Fruit fly (Drosophila melanogaster): ENCODE data around the gene Svip.

Gene Svip

DNA sequence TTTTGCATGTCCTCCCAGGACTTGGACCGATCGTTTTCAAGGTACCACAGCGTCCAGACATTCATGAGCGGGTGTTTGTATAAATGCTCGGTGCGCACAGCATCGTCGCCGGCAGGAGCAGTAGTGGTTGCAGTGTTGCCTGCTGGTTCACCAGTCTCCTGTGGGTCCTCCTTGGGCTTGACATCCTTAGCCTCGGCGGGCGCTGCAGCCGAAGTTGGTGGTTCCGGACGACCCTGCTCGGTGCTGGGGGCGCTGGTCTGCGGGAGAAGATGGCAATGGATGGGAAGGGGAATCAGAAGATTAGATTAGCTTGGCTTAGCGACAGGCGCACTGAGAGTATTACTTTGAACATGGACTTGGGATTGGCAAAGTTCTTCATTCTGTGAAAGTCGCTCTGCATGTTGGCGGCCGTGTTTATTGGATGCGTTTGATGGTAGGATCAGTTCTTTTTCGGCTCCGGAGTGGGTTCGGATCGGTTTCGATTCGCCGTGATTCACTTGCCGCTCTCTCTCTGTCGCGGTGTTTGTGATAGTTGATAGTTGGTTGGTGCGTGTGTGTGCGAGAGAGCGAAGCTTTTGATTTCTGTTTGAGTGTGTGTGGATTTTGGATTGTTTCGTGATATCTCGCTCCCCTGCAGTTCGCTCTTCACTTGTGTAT lies 42.0 kb downstream of the Svip start:
- TF ChIP-seq CG15336 (GFP tag; IDR thresholded peaks at IDR 0.05) (peak; percentile 43; the same call in 1 of the 2 replicates), CG9139 (GFP tag; optimal IDR thresholded peaks at IDR 0.05) (no peak), CG1621 (tag; optimal IDR thresholded peaks at IDR 0.05) (peak; percentile 58), CG6163 (GFP tag; IDR thresholded peaks at IDR 0.05) (0 out of 3 replicates have a peak, but pooled peaks have one; percentile 24)

DNA sequence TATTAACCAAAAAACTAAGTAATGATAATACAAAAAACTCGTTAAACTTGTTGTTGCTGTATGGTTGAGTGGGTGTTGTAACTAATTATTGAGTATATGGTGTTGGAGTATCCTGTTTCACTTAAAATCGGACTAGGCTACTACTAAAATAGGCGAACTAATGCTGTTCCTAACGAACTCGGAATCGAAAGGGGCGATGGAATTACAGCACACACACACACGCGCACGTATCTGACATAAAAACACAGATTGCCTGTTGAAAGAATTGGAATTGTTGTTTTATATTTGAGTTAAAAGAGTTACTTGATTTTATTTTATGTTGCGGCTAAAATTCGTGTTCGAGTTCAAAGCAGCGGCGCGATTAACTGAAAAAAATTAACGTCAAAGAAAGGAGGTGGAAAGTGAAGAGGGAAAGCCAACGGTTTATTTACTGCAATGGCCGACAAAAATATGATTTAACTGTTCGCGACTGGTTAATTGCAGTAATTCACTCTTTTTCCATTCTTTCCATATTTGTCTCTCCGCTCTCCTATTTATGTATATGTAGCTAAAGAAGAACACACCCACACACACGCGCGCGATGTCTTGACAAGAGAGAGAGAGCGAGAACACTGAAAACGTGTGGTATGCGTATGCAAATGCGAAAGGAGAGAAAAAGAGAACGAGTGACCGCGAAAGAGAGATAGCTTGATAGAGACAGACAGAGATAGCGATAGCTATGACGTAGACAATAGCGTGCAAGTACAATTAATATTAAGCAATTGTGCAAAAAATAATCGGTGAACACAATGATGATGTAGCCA lies 42.8 kb downstream of the Svip start:
- TF ChIP-seq CG9139 (GFP tag; optimal IDR thresholded peaks at IDR 0.05) (peak; percentile 13), Ets96B (tag; optimal IDR thresholded peaks at IDR 0.05) (no peak), salr (GFP tag; optimal IDR thresholded peaks at IDR 0.05) (no peak), CG6792 (GFP tag; optimal IDR thresholded peaks at IDR 0.05) (no peak), CG1621 (tag; optimal IDR thresholded peaks at IDR 0.05) (peak; percentile 30), CG6163 (GFP tag; IDR thresholded peaks at IDR 0.05) (peak; percentile 56; the same call in 2 of the 3 replicates), CG3919 (GFP tag; optimal IDR thresholded peaks at IDR 0.05) (no peak), ss (GFP tag; optimal IDR thresholded peaks at IDR 0.05) (peak; percentile 44 to 72), fkh (GFP tag; optimal IDR thresholded peaks at IDR 0.05) (peak; percentile 1), vri (GFP tag; optimal IDR thresholded peaks at IDR 0.05) (peak; percentile 67), CG16779 (tag; optimal IDR thresholded peaks at IDR 0.05) (peak; percentile 15), Blimp-1 (GFP tag; optimal IDR thresholded peaks at IDR 0.05) (no peak), CG11294 (GFP tag; IDR thresholded peaks at IDR 0.05) (no peak), cyc (GFP tag; optimal IDR thresholded peaks at IDR 0.05) (no peak)

DNA sequence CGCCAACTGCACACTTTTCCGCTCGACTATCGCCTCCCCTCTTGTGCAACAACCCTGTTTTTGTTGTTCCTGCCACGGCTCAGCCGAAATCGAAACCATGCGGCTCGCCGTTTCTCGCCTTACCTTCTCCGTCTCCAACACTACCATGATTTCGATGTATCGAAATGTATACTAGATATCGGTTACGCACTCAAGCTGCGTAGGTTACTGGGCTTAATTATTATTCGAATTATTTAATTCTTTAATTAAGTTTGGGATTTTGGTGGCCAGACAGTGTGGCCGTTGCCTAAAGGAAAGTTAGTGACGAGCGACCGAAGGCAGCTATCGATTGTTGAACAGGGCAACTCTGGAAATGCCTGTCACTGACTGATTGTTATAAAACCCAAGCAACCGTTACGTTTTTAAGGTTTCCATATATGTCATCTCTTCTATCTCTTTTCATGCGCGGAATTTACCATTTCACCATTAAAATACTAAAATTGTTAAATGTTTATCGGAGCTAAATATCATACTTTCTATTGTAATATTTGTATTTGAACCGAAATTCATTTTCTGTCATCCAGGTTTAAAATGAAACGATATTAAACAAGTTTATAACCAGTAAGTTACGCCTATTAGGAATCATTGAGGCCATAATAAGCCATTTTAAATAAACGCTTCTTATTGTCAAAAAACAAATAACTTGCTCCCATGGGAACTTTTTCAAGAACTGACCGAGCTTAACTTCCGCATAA lies 43.5 kb downstream of the Svip start, which contains the start of gene eIF4E1:
Gene eIF4E1 (minus strand): TSS at position 304 of the 734 bp plus-strand sequence.
- no peak for TF ChIP-seq CG6808 (GFP tag; optimal IDR thresholded peaks at IDR 0.05)
- TF ChIP-seq Eip78C (GFP tag), result peak; percentile 83
- TF ChIP-seq CG6163 (GFP tag; IDR thresholded peaks at IDR 0.05), result 0 out of 3 replicates have a peak, but pooled peaks have one; percentile 0
- no peak for TF ChIP-seq svp (GFP tag)
- TF ChIP-seq ss (GFP tag; optimal IDR thresholded peaks at IDR 0.05), result no peak
- no peak for TF ChIP-seq salr (GFP tag; optimal IDR thresholded peaks at IDR 0.05)
- TF ChIP-seq CG10631 (GFP tag; optimal IDR thresholded peaks at IDR 0.05), result no peak
- no peak for TF ChIP-seq CG6276 (GFP tag; optimal IDR thresholded peaks at IDR 0.05)
- TF ChIP-seq Gug (GFP tag; IDR thresholded peaks at IDR 0.05), result no peak
- no peak for TF ChIP-seq eg (GFP tag; IDR thresholded peaks at IDR 0.05)
- TF ChIP-seq achi (GFP tag; optimal IDR thresholded peaks at IDR 0.05), result no peak
- TF ChIP-seq CG3919 (GFP tag; optimal IDR thresholded peaks at IDR 0.05), result no peak
- peak; percentile 9 for TF ChIP-seq CG31627 (GFP tag; optimal IDR thresholded peaks at IDR 0.05)
- no peak for TF ChIP-seq CG1621 (tag; optimal IDR thresholded peaks at IDR 0.05)
- TF ChIP-seq topi (GFP tag; optimal IDR thresholded peaks at IDR 0.05), result peak; percentile 8
- TF ChIP-seq lz (GFP tag; optimal IDR thresholded peaks at IDR 0.05), result peak; percentile 14
- no peak for TF ChIP-seq CG6854 (GFP tag; optimal IDR thresholded peaks at IDR 0.05)
- TF ChIP-seq fd59A (GFP tag; optimal IDR thresholded peaks at IDR 0.05), result no peak
- TF ChIP-seq CG11902 (GFP tag; optimal IDR thresholded peaks at IDR 0.05), result no peak

DNA sequence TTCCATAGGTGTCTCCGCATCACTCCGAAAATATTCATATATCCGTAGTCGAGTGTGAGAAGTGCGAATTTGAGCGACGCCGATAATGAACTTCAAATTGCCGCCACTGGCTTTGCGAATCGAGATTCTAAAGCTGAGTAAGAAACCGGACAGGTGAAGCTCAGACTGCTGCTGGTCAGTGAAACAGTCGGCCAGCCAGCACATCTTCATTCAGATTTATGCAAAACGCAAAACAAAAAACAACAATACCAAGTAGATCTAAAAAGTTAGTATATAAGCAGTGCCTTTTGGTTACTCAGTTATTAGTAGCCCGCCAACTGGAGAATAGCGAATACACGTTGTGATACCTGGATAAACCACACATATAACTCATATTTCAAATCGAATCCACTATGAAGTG lies 45.7 kb downstream of the Svip start, which contains the start of gene Cpr67B:
Gene Cpr67B (plus strand): TSS at position 301 of the 400 bp plus-strand sequence.
- TF ChIP-seq CG8319 (GFP tag; optimal IDR thresholded peaks at IDR 0.05), result no peak
- no peak for TF ChIP-seq CG10669 (GFP tag; optimal IDR thresholded peaks at IDR 0.05)
- TF ChIP-seq cyc (GFP tag; optimal IDR thresholded peaks at IDR 0.05), result no peak
- no peak for TF ChIP-seq CG6808 (GFP tag; optimal IDR thresholded peaks at IDR 0.05)
- TF ChIP-seq spab (GFP tag; optimal IDR thresholded peaks at IDR 0.05), result no peak
- TF ChIP-seq CG3919 (GFP tag; optimal IDR thresholded peaks at IDR 0.05), result no peak
- no peak for TF ChIP-seq CG6854 (GFP tag; optimal IDR thresholded peaks at IDR 0.05)
- TF ChIP-seq CG15336 (GFP tag; IDR thresholded peaks at IDR 0.05), result no peak
- no peak for TF ChIP-seq eg (GFP tag; IDR thresholded peaks at IDR 0.05)
- TF ChIP-seq CG16779 (tag; optimal IDR thresholded peaks at IDR 0.05), result no peak

Measured in whole organism, prepupa.